Worm (Caenorhabditis elegans): ENCODE results near the gene ubc-7.

- no peak for TF ChIP-seq T22C8.4 (GFP tag; IDR thresholded peaks at IDR 0.05)
- no peak for TF ChIP-seq flt-1 (GFP tag; IDR thresholded peaks at IDR 0.05)
- no peak for TF ChIP-seq ztf-29 (GFP tag; IDR thresholded peaks at IDR 0.05)
- no peak for TF ChIP-seq klf-2 (GFP tag; conservative IDR thresholded peaks at IDR 0.05)
These were observed 24.8 kb upstream of the ubc-7 start, which contains the start of gene C15H7.4 for ce11 chrIII:9655802-9656201.

Data from whole organism, midembryonic.